Worm (Caenorhabditis elegans): Measurements from ENCODE around the gene F44E2.3.
A peak's percentile ranks its signal among the peaks of the same experiment; 100 is the strongest.

The F44E2.3 gene

ce11 chrIII:8786077-8786476, 43.0 kb downstream of the F44E2.3 start, which contains the start of gene K02D10.8:
Gene K02D10.8 (plus strand): TSS chrIII:8786377.
- no peak for TF ChIP-seq unc-86 (tag; optimal IDR thresholded peaks at IDR 0.05)
- no peak for TF ChIP-seq dve-1 (tag; optimal IDR thresholded peaks at IDR 0.05)
- TF ChIP-seq ceh-24 (tag; optimal IDR thresholded peaks at IDR 0.05), result no peak

DNA sequence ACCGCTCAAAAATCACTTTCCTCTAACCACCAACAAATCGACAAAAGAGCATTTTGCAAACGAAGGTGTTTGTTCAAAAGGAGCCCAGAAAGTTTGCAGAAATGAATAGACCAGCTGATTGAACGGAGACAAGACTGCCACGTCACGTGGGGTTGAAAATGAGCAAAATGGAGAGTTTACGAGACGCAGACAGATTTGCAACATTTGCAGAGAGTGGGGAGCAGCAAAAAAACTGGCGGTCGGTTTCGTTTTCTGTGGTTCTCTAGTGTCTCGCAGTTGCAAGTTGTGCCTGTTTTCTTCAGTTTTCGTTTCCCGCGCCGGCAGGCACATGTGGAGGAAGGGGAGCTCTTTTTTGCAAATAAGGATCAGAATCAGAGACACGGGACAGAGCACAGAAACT, 43.7 kb downstream of the F44E2.3 start:
- no peak for TF ChIP-seq ceh-14 (tag; optimal IDR thresholded peaks at IDR 0.05)
- no peak for TF ChIP-seq tbx-2 (tag; optimal IDR thresholded peaks at IDR 0.05)
- no peak for TF ChIP-seq hlh-15 (tag; optimal IDR thresholded peaks at IDR 0.05)
- TF ChIP-seq ttx-3 (tag; optimal IDR thresholded peaks at IDR 0.05), result no peak
- TF ChIP-seq hlh-30 (tag; optimal IDR thresholded peaks at IDR 0.05; ENCODE audit: insufficient read depth), result peak; percentile 58
- TF ChIP-seq ceh-34 (tag; optimal IDR thresholded peaks at IDR 0.05), result no peak
- no peak for TF ChIP-seq elt-4 (tag; optimal IDR thresholded peaks at IDR 0.05)
- peak; percentile 65 for TF ChIP-seq ceh-18 (tag; optimal IDR thresholded peaks at IDR 0.05)

DNA sequence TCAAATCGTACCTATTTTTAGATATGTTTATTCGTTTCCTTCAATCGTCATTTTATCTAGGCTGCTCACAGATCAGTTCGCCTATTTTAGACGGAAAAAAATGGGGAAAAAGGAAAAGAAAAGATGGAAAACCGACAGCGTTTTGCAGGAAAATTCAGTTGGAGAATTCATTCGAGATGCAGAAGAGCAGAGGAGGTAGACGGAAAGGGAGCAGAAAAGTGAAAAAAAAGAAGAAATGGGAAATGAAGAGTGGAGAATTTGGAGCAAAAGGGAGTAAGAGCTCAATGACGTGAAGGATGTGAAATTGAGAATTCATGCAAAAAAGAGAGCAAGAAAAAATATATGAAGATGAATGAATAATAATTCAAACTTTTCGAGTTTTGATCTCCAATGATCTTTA, 44.6 kb downstream of the F44E2.3 start:
- TF ChIP-seq sox-4 (tag; optimal IDR thresholded peaks at IDR 0.05) (no peak), ceh-18 (tag; optimal IDR thresholded peaks at IDR 0.05) (peak; percentile 9)

DNA sequence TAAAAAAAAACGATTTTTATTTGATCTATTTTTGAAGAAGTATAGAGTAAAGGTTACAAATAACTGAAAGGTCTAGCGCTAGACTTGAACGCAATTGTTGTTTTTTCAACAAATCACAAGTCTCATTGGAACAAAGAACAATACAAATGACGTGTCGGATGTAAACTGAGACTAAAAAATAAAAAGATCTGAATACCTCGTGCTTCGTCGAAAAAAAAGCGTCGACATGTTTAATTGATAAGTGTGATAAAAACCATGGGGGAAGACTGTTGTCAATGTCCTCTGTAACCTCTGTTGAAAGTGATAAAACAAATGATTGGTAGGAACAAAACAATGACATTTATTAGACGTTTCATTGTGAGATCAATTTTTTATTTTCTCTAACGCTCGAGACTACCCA, 46.4 kb downstream of the F44E2.3 start:
- TF ChIP-seq hlh-30 (tag; optimal IDR thresholded peaks at IDR 0.05; ENCODE audit: insufficient read depth) (no peak), pha-4 (tag; optimal IDR thresholded peaks at IDR 0.05) (no peak), unc-55 (GFP tag; optimal IDR thresholded peaks at IDR 0.05) (no peak), pax-1 (tag; optimal IDR thresholded peaks at IDR 0.05) (no peak), T23F11.4 (GFP tag; optimal IDR thresholded peaks at IDR 0.05) (no peak), pat-9 (tag; optimal IDR thresholded peaks at IDR 0.05) (no peak), syd-9 (tag; optimal IDR thresholded peaks at IDR 0.05) (no peak), tbx-2 (tag; optimal IDR thresholded peaks at IDR 0.05) (no peak), ttx-3 (tag; optimal IDR thresholded peaks at IDR 0.05) (no peak), Y22D7AL.16 (tag; optimal IDR thresholded peaks at IDR 0.05) (no peak), elt-4 (tag; optimal IDR thresholded peaks at IDR 0.05) (no peak), lin-11 (tag; optimal IDR thresholded peaks at IDR 0.05) (no peak), che-1 (tag; optimal IDR thresholded peaks at IDR 0.05) (no peak), ceh-30 (tag; optimal IDR thresholded peaks at IDR 0.05) (no peak), sox-2 (GFP tag; IDR thresholded peaks at IDR 0.05) (no peak)

DNA sequence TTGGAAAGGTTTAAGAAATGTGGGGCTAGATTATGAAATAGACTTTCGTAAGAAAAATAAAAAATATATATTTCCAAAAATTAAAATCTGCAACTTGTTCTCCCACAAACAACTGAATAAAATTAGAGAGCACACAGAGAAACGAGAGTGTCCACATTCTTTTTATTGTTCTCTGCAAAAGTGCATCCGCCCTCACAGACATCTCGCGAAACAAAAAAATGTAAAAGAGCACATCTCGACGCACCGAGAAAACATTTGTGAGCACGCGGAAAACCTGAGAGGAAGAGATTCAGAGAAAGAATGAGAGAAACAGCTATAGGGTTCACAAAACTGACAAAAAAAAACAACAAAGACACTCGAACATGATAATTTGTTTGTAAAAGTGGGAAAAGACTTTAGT, 47.0 kb downstream of the F44E2.3 start:
- TF ChIP-seq syd-9 (tag; optimal IDR thresholded peaks at IDR 0.05) (no peak), ceh-31 (tag; optimal IDR thresholded peaks at IDR 0.05) (peak; percentile 14)

ce11 chrIII:8780473-8780872, 48.6 kb downstream of the F44E2.3 start:
- TF ChIP-seq unc-3 (GFP tag; conservative IDR thresholded peaks at IDR 0.05) (no peak), unc-3 (tag; optimal IDR thresholded peaks at IDR 0.05) (no peak), ceh-19 (GFP tag; optimal IDR thresholded peaks at IDR 0.05) (no peak)

- TF ChIP-seq pha-4 (tag; optimal IDR thresholded peaks at IDR 0.05) (no peak), unc-3 (GFP tag; conservative IDR thresholded peaks at IDR 0.05) (no peak), unc-3 (tag; optimal IDR thresholded peaks at IDR 0.05) (no peak), unc-55 (GFP tag; optimal IDR thresholded peaks at IDR 0.05) (no peak)
These were observed 49.2 kb downstream of the F44E2.3 start, which contains the start of gene K02D10.4 for ce11 chrIII:8779912-8780311. Gene K02D10.4 (minus strand): TSS chrIII:8780012.
